Worm (Caenorhabditis elegans): ENCODE data around the gene F28G4.4.

ce11 chrV:16317244-16317643, 31.6 kb upstream of the F28G4.4 start, which contains the start of gene srh-180:
- no peak for TF ChIP-seq W03F9.2 (tag; optimal IDR thresholded peaks at IDR 0.05)
- no peak for TF ChIP-seq dao-5 (tag; optimal IDR thresholded peaks at IDR 0.05)

All from whole organism, L4/young adult.